Fruit fly (Drosophila melanogaster): Measurements from ENCODE around the gene CG34043.
A peak's percentile ranks its signal among the peaks of the same experiment; 100 is the strongest.

The CG34043 gene

dm6 chr2L:10231092-10231494, 49.6 kb downstream of the CG34043 start (continued):
- peak; percentile 4 for TF ChIP-seq CoRest (tag; optimal IDR thresholded peaks at IDR 0.05)
- TF ChIP-seq chif (GFP tag; optimal IDR thresholded peaks at IDR 0.05): peak in 1 of 2 experiments; percentile 11
- TF ChIP-seq kni (GFP tag; optimal IDR thresholded peaks at IDR 0.05): peak; percentile 31
- no peak for TF ChIP-seq bbx (GFP tag; IDR thresholded peaks at IDR 0.05; ENCODE audit: partially characterized antibody)
- TF ChIP-seq CG2116 (GFP tag; optimal IDR thresholded peaks at IDR 0.05): no peak
- peak; percentile 27 for TF ChIP-seq Camta (GFP tag; optimal IDR thresholded peaks at IDR 0.05)
- TF ChIP-seq CG10147 (GFP tag; optimal IDR thresholded peaks at IDR 0.05): peak; percentile 4
- TF ChIP-seq PHDP (tag; optimal IDR thresholded peaks at IDR 0.05): peak; percentile 47
- no peak for TF ChIP-seq abd-A (tag; optimal IDR thresholded peaks at IDR 0.05)
- peak; percentile 83 for TF ChIP-seq cg (GFP tag; optimal IDR thresholded peaks at IDR 0.05)
- peak; percentile 19 for TF ChIP-seq CG17385 (GFP tag; optimal IDR thresholded peaks at IDR 0.05)
- 0 out of 2 replicates have a peak, but pooled peaks have one; percentile 58 for TF ChIP-seq rib (GFP tag; IDR thresholded peaks at IDR 0.05)
- TF ChIP-seq CG9727 (GFP tag; optimal IDR thresholded peaks at IDR 0.05): peak; percentile 19
- no peak for TF ChIP-seq dmrt99B (tag; optimal IDR thresholded peaks at IDR 0.05)
- no peak for TF ChIP-seq BEAF-32 (GFP tag; optimal IDR thresholded peaks at IDR 0.05)
- peak; percentile 6 for TF ChIP-seq CG2712 (tag; optimal IDR thresholded peaks at IDR 0.05)
- peak; percentile 32 for TF ChIP-seq exex (tag; optimal IDR thresholded peaks at IDR 0.05)
- TF ChIP-seq lilli (GFP tag; optimal IDR thresholded peaks at IDR 0.05): peak; percentile 34
- TF ChIP-seq eve (GFP tag; optimal IDR thresholded peaks at IDR 0.05): peak in 1 of 2 experiments; percentile 87
- TF ChIP-seq MTF-1 (GFP tag; optimal IDR thresholded peaks at IDR 0.05; ENCODE audit: borderline replicate concordance): no peak
- peak; percentile 46 for TF ChIP-seq gem (tag; optimal IDR thresholded peaks at IDR 0.05)
- TF ChIP-seq Asciz (GFP tag; optimal IDR thresholded peaks at IDR 0.05): no peak
- TF ChIP-seq CG15269 (tag; optimal IDR thresholded peaks at IDR 0.05): peak; percentile 9
- peak in 1 of 2 experiments; percentile 7 for TF ChIP-seq Trl (optimal IDR thresholded peaks at IDR 0.05)
- peak; percentile 35 for TF ChIP-seq Trl (GFP tag; optimal IDR thresholded peaks at IDR 0.05)
- TF ChIP-seq grau (tag; optimal IDR thresholded peaks at IDR 0.05): peak; percentile 31
- TF ChIP-seq unpg (GFP tag; optimal IDR thresholded peaks at IDR 0.05): peak; percentile 22
- peak; percentile 84 for TF ChIP-seq sd (tag; optimal IDR thresholded peaks at IDR 0.05)
- peak; percentile 14 for TF ChIP-seq her (GFP tag; optimal IDR thresholded peaks at IDR 0.05)
- TF ChIP-seq CG5245 (GFP tag; optimal IDR thresholded peaks at IDR 0.05): peak; percentile 5
- peak in 1 of 2 experiments; percentile 28 for TF ChIP-seq Pdp1 (GFP tag; optimal IDR thresholded peaks at IDR 0.05)
- TF ChIP-seq Eip74EF (GFP tag; optimal IDR thresholded peaks at IDR 0.05): no peak
- no peak for TF ChIP-seq Dip3 (GFP tag; optimal IDR thresholded peaks at IDR 0.05)
- no peak for TF ChIP-seq CG4707 (GFP tag; optimal IDR thresholded peaks at IDR 0.05)
- TF ChIP-seq Dbx (GFP tag; IDR thresholded peaks at IDR 0.05): 0 out of 3 replicates have a peak, but pooled peaks have one; percentile 51
- no peak for TF ChIP-seq CG18764 (GFP tag; optimal IDR thresholded peaks at IDR 0.05)
- peak; percentile 2 for TF ChIP-seq Atf3 (GFP tag; optimal IDR thresholded peaks at IDR 0.05)
- TF ChIP-seq CG11695 (GFP tag; IDR thresholded peaks at IDR 0.05): 0 out of 3 replicates have a peak, but pooled peaks have one; percentile 39
- TF ChIP-seq zen (tag; optimal IDR thresholded peaks at IDR 0.05): no peak
- TF ChIP-seq sens (GFP tag): peak; percentile 82
- TF ChIP-seq CG12391 (tag; optimal IDR thresholded peaks at IDR 0.05): no peak
